Fruit fly (Drosophila melanogaster) whole organism, prepupa: ENCODE data around the gene CG11672.

ENCODE experiments used
- Blimp-1 ChIP-seq: fragments of 200-800 bp; sonication (Bioruptor generic); optimal IDR thresholded peaks from 3 replicates; lab custom pipeline; 2017; ENCODE audit warnings: missing biosample characterization, missing genetic modification characterization, mild to moderate bottlenecking, moderate library complexity, missing genetic modification reagents
- CG11294 ChIP-seq: fragments of 200-800 bp; sonication (Bioruptor generic); IDR thresholded peaks from 2 replicates; pipeline ENCODE4 v1.3.6; 2022; ENCODE audit warnings: missing biosample characterization, missing genetic modification characterization
- CG11902 ChIP-seq: fragments of 200-800 bp; sonication (Bioruptor generic); optimal IDR thresholded peaks from 3 replicates; lab custom pipeline; 2016; ENCODE audit warnings: missing biosample characterization, missing genetic modification characterization
- CG1621 ChIP-seq: fragments of 200-800 bp; sonication (Bioruptor generic); optimal IDR thresholded peaks from 3 replicates; lab custom pipeline; 2018; ENCODE audit warnings: missing biosample characterization, mild to moderate bottlenecking, missing genetic modification characterization
- CG16779 ChIP-seq: fragments of 200-800 bp; sonication (Bioruptor generic); optimal IDR thresholded peaks from 3 replicates; lab custom pipeline; 2017; ENCODE audit warnings: missing biosample characterization, mild to moderate bottlenecking, missing genetic modification characterization
- CG3032 ChIP-seq: fragments of 200-800 bp; optimal IDR thresholded peaks from 2 replicates; lab custom pipeline; 2019; ENCODE audit warnings: missing biosample characterization, mild to moderate bottlenecking, missing genetic modification characterization, moderate library complexity
- CG31627 ChIP-seq: fragments of 200-800 bp; sonication (Bioruptor generic); optimal IDR thresholded peaks from 3 replicates; lab custom pipeline; 2016; ENCODE audit warnings: missing biosample characterization, missing genetic modification characterization
- CG34406 ChIP-seq: fragments of 200-800 bp; sonication (Bioruptor generic); optimal IDR thresholded peaks from 3 replicates; lab custom pipeline; 2016; ENCODE audit warnings: missing biosample characterization, missing genetic modification characterization
- CG4318 ChIP-seq: fragments of 200-800 bp; sonication (Bioruptor generic); optimal IDR thresholded peaks from 3 replicates; lab custom pipeline; 2017; ENCODE audit warnings: missing biosample characterization, mild to moderate bottlenecking, missing genetic modification characterization
- CG6163 ChIP-seq: fragments of 200-800 bp; sonication (Bioruptor generic); IDR thresholded peaks from 3 replicates; pipeline ENCODE4 v1.3.6; 2022; ENCODE audit warnings: missing biosample characterization, missing genetic modification characterization
- CG6276 ChIP-seq: fragments of 200-800 bp; sonication (Bioruptor generic); optimal IDR thresholded peaks from 2 replicates; lab custom pipeline; 2017; ENCODE audit warnings: missing biosample characterization, mild to moderate bottlenecking, missing genetic modification characterization
- CG6792 ChIP-seq: fragments of 200-800 bp; sonication (Bioruptor generic); optimal IDR thresholded peaks from 3 replicates; lab custom pipeline; 2016; ENCODE audit warnings: missing biosample characterization, missing genetic modification characterization
- CG6808 ChIP-seq: fragments of 200-800 bp; sonication (Bioruptor generic); optimal IDR thresholded peaks from 3 replicates; lab custom pipeline; 2017; ENCODE audit warnings: missing biosample characterization, missing genetic modification characterization, mild to moderate bottlenecking, moderate library complexity, missing genetic modification reagents
- CG7368 ChIP-seq: fragments of 200-800 bp; sonication (Bioruptor generic); optimal IDR thresholded peaks from 3 replicates; lab custom pipeline; 2016; ENCODE audit warnings: missing biosample characterization, missing genetic modification characterization
- CG8119 ChIP-seq: fragments of 200-800 bp; sonication (Bioruptor generic); IDR thresholded peaks from 3 replicates; pipeline ENCODE4 v1.3.6; 2022; ENCODE audit warnings: missing biosample characterization, missing genetic modification characterization
- CG8319 ChIP-seq: fragments of 200-800 bp; sonication (Bioruptor generic); optimal IDR thresholded peaks from 3 replicates; lab custom pipeline; 2016; ENCODE audit warnings: missing biosample characterization, missing genetic modification characterization
- CG8632 ChIP-seq: fragments of 200-800 bp; sonication (Bioruptor generic); optimal IDR thresholded peaks from 3 replicates; lab custom pipeline; 2016; ENCODE audit warnings: missing biosample characterization, missing genetic modification characterization
- CG9139 ChIP-seq: fragments of 200-800 bp; sonication (Bioruptor generic); optimal IDR thresholded peaks from 3 replicates; lab custom pipeline; 2017; ENCODE audit warnings: missing biosample characterization, mild to moderate bottlenecking, missing genetic modification characterization
- Eip78C ChIP-seq: fragments of 200-800 bp; sonication (Bioruptor generic); peaks from one replicate; lab custom pipeline; 2016; ENCODE audit warnings: missing biosample characterization, missing genetic modification characterization
- Ets21C ChIP-seq: fragments of 200-800 bp; sonication (Bioruptor generic); optimal IDR thresholded peaks from 3 replicates; lab custom pipeline; 2016; ENCODE audit warnings: missing biosample characterization, missing genetic modification characterization
- Gug ChIP-seq: fragments of 200-800 bp; sonication (Bioruptor generic); IDR thresholded peaks from 2 replicates; pipeline ENCODE4 v1.3.6; 2022; ENCODE audit warnings: missing biosample characterization, missing genetic modification characterization
- Hr38 ChIP-seq: sonication (Bioruptor generic); optimal IDR thresholded peaks from 2 replicates; lab custom pipeline; 2016; ENCODE audit warnings: missing biosample characterization, missing genetic modification characterization
- Hr39 ChIP-seq: fragments of 200-800 bp; sonication (Bioruptor generic); optimal IDR thresholded peaks from 2 replicates; lab custom pipeline; 2016; ENCODE audit warnings: missing biosample characterization, missing genetic modification characterization
- Hr4 ChIP-seq: fragments of 200-800 bp; sonication (Bioruptor generic); optimal IDR thresholded peaks from 3 replicates; lab custom pipeline; 2016; ENCODE audit warnings: missing biosample characterization, missing genetic modification characterization
- OdsH ChIP-seq: fragments of 200-800 bp; sonication (Bioruptor generic); optimal IDR thresholded peaks from 3 replicates; lab custom pipeline; 2016; ENCODE audit warnings: missing biosample characterization, missing genetic modification characterization
- Sox102F ChIP-seq: fragments of 200-800 bp; sonication (Bioruptor generic); optimal IDR thresholded peaks from 2 replicates; lab custom pipeline; 2016; ENCODE audit warnings: missing biosample characterization, mild to moderate bottlenecking, missing genetic modification characterization
- Sox14 ChIP-seq: fragments of 200-800 bp; sonication (Bioruptor generic); optimal IDR thresholded peaks from 3 replicates; lab custom pipeline; 2016; ENCODE audit warnings: missing biosample characterization, missing genetic modification characterization
- Sox15 ChIP-seq: fragments of 200-800 bp; sonication (Bioruptor generic); optimal IDR thresholded peaks from 3 replicates; lab custom pipeline; 2016; ENCODE audit warnings: missing biosample characterization, missing genetic modification characterization
- achi ChIP-seq: fragments of 200-800 bp; sonication (Bioruptor generic); optimal IDR thresholded peaks from 3 replicates; lab custom pipeline; 2016; ENCODE audit warnings: missing biosample characterization, missing genetic modification characterization
- dac ChIP-seq: fragments of 200-800 bp; sonication (Bioruptor generic); optimal IDR thresholded peaks from 2 replicates; lab custom pipeline; 2017; ENCODE audit warnings: missing biosample characterization, mild to moderate bottlenecking, missing genetic modification characterization
- dsx ChIP-seq: fragments of 200-800 bp; optimal IDR thresholded peaks from 3 replicates; lab custom pipeline; 2019; ENCODE audit warnings: missing biosample characterization, mild to moderate bottlenecking, missing genetic modification characterization, moderate library complexity; ENCODE audit not compliant: poor library complexity, severe bottlenecking
- eg ChIP-seq: fragments of 200-800 bp; sonication (Bioruptor generic); IDR thresholded peaks from 3 replicates; pipeline ENCODE4 v1.3.6; 2022; ENCODE audit warnings: missing biosample characterization, missing genetic modification characterization
- fd85E ChIP-seq: fragments of 200-800 bp; sonication (Bioruptor generic); optimal IDR thresholded peaks from 3 replicates; lab custom pipeline; 2016; ENCODE audit warnings: missing biosample characterization, missing genetic modification characterization
- fkh ChIP-seq: fragments of 200-800 bp; sonication (Bioruptor generic); optimal IDR thresholded peaks from 3 replicates; lab custom pipeline; 2017; ENCODE audit warnings: missing biosample characterization, mild to moderate bottlenecking, missing genetic modification characterization, moderate library complexity
- net ChIP-seq: fragments of 200-800 bp; sonication (Bioruptor generic); optimal IDR thresholded peaks from 3 replicates; lab custom pipeline; 2016; ENCODE audit warnings: missing biosample characterization, missing genetic modification characterization
- salr ChIP-seq, 2 experiments: fragments of 200-800 bp; sonication (Bioruptor generic); optimal IDR thresholded peaks; 3 replicates each; lab custom pipeline; 2016 to 2018; ENCODE audit warnings: missing biosample characterization in 2 of 2, missing genetic modification characterization in 2 of 2, mild to moderate bottlenecking in 1 of 2
- spab ChIP-seq: fragments of 200-800 bp; sonication (Bioruptor generic); optimal IDR thresholded peaks from 2 replicates; lab custom pipeline; 2017; ENCODE audit warnings: missing biosample characterization, mild to moderate bottlenecking, missing genetic modification characterization, missing genetic modification reagents
- ss ChIP-seq, 2 experiments: fragments of 200-800 bp; sonication (Bioruptor generic); optimal IDR thresholded peaks; 2 replicates in 1 of 2; 3 replicates in 1 of 2; lab custom pipeline; 2017 to 2018; ENCODE audit warnings: mild to moderate bottlenecking in 2 of 2, missing biosample characterization in 2 of 2, missing genetic modification characterization in 2 of 2, moderate library complexity in 1 of 2
- svp ChIP-seq: fragments of 200-800 bp; sonication (Bioruptor generic); peaks from one replicate; lab custom pipeline; 2016; ENCODE audit warnings: missing biosample characterization, missing genetic modification characterization
- topi ChIP-seq: fragments of 200-800 bp; sonication (Bioruptor generic); optimal IDR thresholded peaks from 3 replicates; lab custom pipeline; 2016; ENCODE audit warnings: missing biosample characterization, missing genetic modification characterization

Gene CG11672

dm6 chr3R:8290478-8290877, at the start of gene CG11672:
Gene CG11672, minus strand, starts transcription at chr3R:8290578.
- no peak for TF ChIP-seq CG6808 (GFP tag; lab: Kevin White, UChicago)

dm6 chr3R:8336012-8336567, 45.7 kb upstream of the CG11672 start:
- TF ChIP-seq spab (GFP tag; lab: Kevin White, UChicago), result no peak
- TF ChIP-seq ss (GFP tag; optimal IDR thresholded peaks at IDR 0.05; lab: Kevin White, UChicago), result no peak
- no peak for TF ChIP-seq dac (GFP tag; lab: Kevin White, UChicago)
- TF ChIP-seq CG11294 (GFP tag; lab: Robert Waterston, UW), result no peak
- TF ChIP-seq Hr4, result no peak
- TF ChIP-seq Eip78C (GFP tag; lab: Kevin White, UChicago), result peak; percentile 11

- TF ChIP-seq Eip78C (GFP tag; lab: Kevin White, UChicago) (peak; percentile 8), CG6808 (GFP tag; lab: Kevin White, UChicago) (no peak)
Observed at dm6 chr3R:8334982-8335381, 44.6 kb upstream of the CG11672 start.

DNA sequence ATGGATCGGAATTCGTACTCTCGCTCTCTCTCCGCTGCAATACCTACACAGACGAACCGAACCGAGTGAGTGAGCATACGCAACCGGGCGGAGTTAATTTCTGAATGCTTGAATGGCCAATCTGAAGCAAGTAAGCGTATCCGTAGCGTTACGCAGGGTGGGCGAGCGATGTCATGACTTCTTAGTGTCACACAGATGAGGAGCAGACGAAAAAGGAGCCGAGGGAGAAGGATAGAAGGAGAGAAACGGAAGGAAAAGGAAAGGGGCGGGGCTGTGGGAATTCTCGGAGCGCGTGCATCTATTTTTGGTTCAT, 44.0 kb upstream of the CG11672 start:
- TF ChIP-seq salr (GFP tag; optimal IDR thresholded peaks at IDR 0.05; lab: Kevin White, UChicago), result no peak
- TF ChIP-seq Sox102F (GFP tag; lab: Kevin White, UChicago), result no peak
- TF ChIP-seq CG3032 (tag; lab: Kevin White, UChicago), result no peak
- no peak for TF ChIP-seq CG8632 (GFP tag; lab: Kevin White, UChicago)
- TF ChIP-seq CG34406, result no peak
- no peak for TF ChIP-seq CG4318
- TF ChIP-seq Hr4, result no peak
- no peak for TF ChIP-seq CG8319
- TF ChIP-seq Ets21C, result no peak
- TF ChIP-seq CG11902 (GFP tag; lab: Kevin White, UChicago), result no peak
- TF ChIP-seq fkh, result no peak
- TF ChIP-seq CG6808 (GFP tag; lab: Kevin White, UChicago), result no peak
- TF ChIP-seq fd85E, result no peak
- no peak for TF ChIP-seq CG8119 (GFP tag; lab: Robert Waterston, UW)

DNA sequence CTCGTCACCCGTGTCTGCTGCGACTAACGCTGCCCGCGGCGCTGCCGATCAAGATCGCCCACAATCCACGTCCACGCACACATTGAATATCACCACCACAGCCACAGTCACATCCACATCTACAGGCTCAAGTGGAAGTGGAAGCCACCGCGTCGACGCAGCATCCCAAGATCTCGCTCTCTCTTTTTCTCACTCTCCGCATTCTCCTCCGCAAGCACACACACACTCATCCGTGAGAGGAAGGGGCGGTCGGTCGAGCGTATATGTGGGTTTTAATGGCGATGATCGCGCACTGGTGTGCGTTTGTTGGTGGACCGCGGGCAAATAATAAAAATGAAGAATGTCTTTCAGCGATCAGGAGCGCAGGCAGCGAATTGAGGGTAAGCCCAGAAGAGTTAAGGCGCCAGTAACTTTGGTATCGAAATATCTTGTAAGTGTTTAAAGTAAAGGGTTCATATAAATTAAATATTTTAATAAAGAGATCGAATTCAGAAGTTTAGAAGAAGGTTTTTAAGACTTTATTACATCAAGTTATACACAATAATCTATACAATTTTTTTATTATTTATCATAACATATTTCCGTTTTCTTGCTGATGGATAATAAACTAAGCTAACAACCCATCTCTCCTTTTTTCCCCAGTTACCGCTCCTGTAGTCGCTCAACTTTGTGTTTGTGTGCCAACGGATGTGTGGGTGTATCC, 43.5 kb upstream of the CG11672 start, which contains the start of gene Poxm:
Gene Poxm (minus strand): TSS at position 25 of the 703 bp plus-strand sequence.
- TF ChIP-seq Hr4 (peak; percentile 97), spab (GFP tag; lab: Kevin White, UChicago) (peak; percentile 95), achi (GFP tag; lab: Kevin White, UChicago) (peak; percentile 96), Ets21C (peak; percentile 82), fd85E (peak; percentile 60), svp (GFP tag; lab: Kevin White, UChicago) (peak; percentile 96), Sox14 (GFP tag; lab: Kevin White, UChicago) (peak; percentile 93), CG16779 (tag; lab: Kevin White, UChicago) (peak; percentile 91), topi (GFP tag; lab: Kevin White, UChicago) (peak; percentile 94), Gug (GFP tag; lab: Robert Waterston, UW) (peak; percentile 92), CG8119 (GFP tag; lab: Robert Waterston, UW) (peak; percentile 97), Hr38 (GFP tag; lab: Kevin White, UChicago) (no peak), Hr39 (GFP tag; lab: Kevin White, UChicago) (peak; percentile 84), CG34406 (peak; percentile 93), CG6163 (GFP tag; lab: Robert Waterston, UW) (peak; percentile 88), CG9139 (peak; percentile 89), CG1621 (tag; lab: Kevin White, UChicago) (peak; percentile 76), CG6808 (GFP tag; lab: Kevin White, UChicago) (peak; percentile 97), CG6276 (GFP tag; lab: Kevin White, UChicago) (peak; percentile 97), CG6792 (peak; percentile 96), Blimp-1 (peak; percentile 89), dsx (peak; percentile 95), CG11902 (GFP tag; lab: Kevin White, UChicago) (peak; percentile 99), CG3032 (tag; lab: Kevin White, UChicago) (peak; percentile 98), OdsH (GFP tag; lab: Kevin White, UChicago) (peak; percentile 98), CG7368 (peak; percentile 93), Eip78C (GFP tag; lab: Kevin White, UChicago) (peak; percentile 99), fkh (peak; percentile 78), eg (GFP tag; lab: Robert Waterston, UW) (peak; percentile 91), CG8319 (peak; percentile 93), net (GFP tag; lab: Kevin White, UChicago) (peak; percentile 95), Sox15 (peak; percentile 95), CG8632 (GFP tag; lab: Kevin White, UChicago) (peak; percentile 94), CG11294 (GFP tag; lab: Robert Waterston, UW) (peak; percentile 87), CG31627 (GFP tag; lab: Kevin White, UChicago) (peak; percentile 90)
